Worm (Caenorhabditis elegans) whole organism, L2 larva: ENCODE data around the gene R12C12.10.

ENCODE experiments used
- R02D3.7 ChIP-seq: fragments of 150-350 bp; optimal IDR thresholded peaks from 2 replicates; lab custom pipeline; 2014; ENCODE audit warnings: missing biosample characterization, missing genetic modification characterization
- ZK546.5 ChIP-seq: sonication (generic microtip); optimal IDR thresholded peaks from 2 replicates; lab custom pipeline; 2017; ENCODE audit warnings: missing biosample characterization, missing genetic modification characterization
- ama-1 ChIP-seq: fragments of 150-350 bp; optimal IDR thresholded peaks from 2 replicates; lab custom pipeline; 2018; ENCODE audit warnings: inconsistent platforms
- ceh-82 ChIP-seq: fragments of 150-350 bp; optimal IDR thresholded peaks from 2 replicates; lab custom pipeline; 2014; ENCODE audit warnings: missing biosample characterization, missing genetic modification characterization
- fos-1 ChIP-seq: fragments of 150-350 bp; optimal IDR thresholded peaks from 2 replicates; lab custom pipeline; 2014; ENCODE audit warnings: missing biosample characterization, missing genetic modification characterization
- lsy-2 ChIP-seq, 2 experiments: fragments of 150-350 bp in 1 of 2; sonication (generic microtip) in 1 of 2; optimal IDR thresholded peaks; 2 replicates each; lab custom pipeline; 2014 to 2017; ENCODE audit warnings: missing biosample characterization in 2 of 2, missing genetic modification characterization in 2 of 2
- mab-5 ChIP-seq: fragments of 150-350 bp; optimal IDR thresholded peaks from 2 replicates; lab custom pipeline; 2014; ENCODE audit warnings: missing biosample characterization, missing genetic modification characterization
- nhr-11 ChIP-seq: fragments of 150-350 bp; optimal IDR thresholded peaks from 2 replicates; lab custom pipeline; 2014; ENCODE audit warnings: missing biosample characterization, missing genetic modification characterization
- nhr-129 ChIP-seq: fragments of 150-350 bp; optimal IDR thresholded peaks from 2 replicates; lab custom pipeline; 2014; ENCODE audit warnings: missing biosample characterization, missing genetic modification characterization
- nhr-25 ChIP-seq: fragments of 150-350 bp; sonication (generic microtip); optimal IDR thresholded peaks from 3 replicates; lab custom pipeline; 2014; ENCODE audit warnings: missing biosample characterization, missing genetic modification characterization
- skn-1 ChIP-seq: sonication (generic microtip); optimal IDR thresholded peaks from 2 replicates; lab custom pipeline; 2017; ENCODE audit warnings: missing biosample characterization, missing genetic modification characterization
- sma-9 ChIP-seq, 2 experiments: fragments of 150-350 bp in 1 of 2; sonication (generic microtip) in 1 of 2; optimal IDR thresholded peaks; 2 replicates each; lab custom pipeline; 2014 to 2016; ENCODE audit warnings: missing genetic modification characterization in 2 of 2, mild to moderate bottlenecking in 1 of 2, missing biosample characterization in 1 of 2, missing compliant biosample characterization in 1 of 2, missing genetic modification reagents in 1 of 2, moderate library complexity in 1 of 2
- snpc-4 ChIP-seq: fragments of 150-350 bp; optimal IDR thresholded peaks from 2 replicates; lab custom pipeline; 2014; ENCODE audit warnings: missing biosample characterization, missing genetic modification characterization

ce11 chrII:6043166-6043565, at the start of gene R12C12.10:
- TF ChIP-seq ceh-82 (tag; lab: Kevin White, UChicago) (no peak), skn-1 (no peak), nhr-129 (tag; lab: Kevin White, UChicago) (no peak), lsy-2 (tag; optimal IDR thresholded peaks at IDR 0.05; lab: Kevin White, UChicago) (no peak), snpc-4 (tag; lab: Kevin White, UChicago) (no peak), ZK546.5 (tag; lab: Kevin White, UChicago) (no peak), fos-1 (tag; lab: Kevin White, UChicago) (no peak), ama-1 (lab: Kevin White, UChicago) (no peak), R02D3.7 (tag; lab: Kevin White, UChicago) (no peak), mab-5 (no peak), sma-9 (GFP tag; optimal IDR thresholded peaks at IDR 0.05; lab: Kevin White, UChicago) (no peak), sma-9 (tag; optimal IDR thresholded peaks at IDR 0.05; lab: Kevin White, UChicago) (no peak), nhr-11 (tag; lab: Kevin White, UChicago) (no peak), nhr-25 (tag; lab: Kevin White, UChicago) (no peak)
